Worm (Caenorhabditis elegans) whole organism, L1 larva: ENCODE results near the gene K08D8.3.

Experiments used
- C34B4.2 ChIP-seq: sonication (generic microtip); optimal IDR thresholded peaks from 2 replicates; lab custom pipeline; 2017; ENCODE audit warnings: mild to moderate bottlenecking, missing genetic modification characterization, missing compliant biosample characterization
- F16B12.6 ChIP-seq: fragments of 150-350 bp; optimal IDR thresholded peaks from 2 replicates; lab custom pipeline; 2014; ENCODE audit warnings: missing biosample characterization, missing genetic modification characterization
- ama-1 ChIP-seq: fragments of 150-350 bp; optimal IDR thresholded peaks from 2 replicates; lab custom pipeline; 2014
- ceh-8 ChIP-seq: fragments of 200-800 bp; sonication (Bioruptor generic); optimal IDR thresholded peaks from 2 replicates; lab custom pipeline; 2018; ENCODE audit warnings: mild to moderate bottlenecking, missing genetic modification characterization, moderate library complexity, missing compliant biosample characterization
- ces-1 ChIP-seq: fragments of 150-350 bp; optimal IDR thresholded peaks from 2 replicates; lab custom pipeline; 2014; ENCODE audit warnings: missing biosample characterization, missing genetic modification reagents, missing genetic modification characterization
- dpl-1 ChIP-seq, 3 experiments: fragments of 150-350 bp in 2 of 3; sonication (generic microtip) in 1 of 3; optimal IDR thresholded peaks; 2 replicates each; lab custom pipeline; 2014 to 2017; ENCODE audit warnings: missing biosample characterization in 3 of 3, missing genetic modification characterization in 3 of 3, missing genetic modification reagents in 3 of 3
- elt-2 ChIP-seq: sonication (generic microtip); optimal IDR thresholded peaks from 2 replicates; lab custom pipeline; 2016; ENCODE audit warnings: missing genetic modification characterization, mild to moderate bottlenecking, inconsistent platforms, missing compliant biosample characterization, missing genetic modification reagents
- elt-3 ChIP-seq, 6 experiments: fragments of 150-350 bp in 1 of 6; sonication (generic microtip); optimal IDR thresholded peaks; 2 replicates each; lab custom pipeline; 2017 to 2018; ENCODE audit warnings: missing biosample characterization in 6 of 6, missing genetic modification characterization in 6 of 6, inconsistent platforms in 1 of 6
- fkh-10 ChIP-seq: sonication (generic microtip); optimal IDR thresholded peaks from 2 replicates; lab custom pipeline; 2017; ENCODE audit warnings: missing biosample characterization, missing genetic modification reagents, missing genetic modification characterization
- fkh-8 ChIP-seq: sonication (generic microtip); optimal IDR thresholded peaks from 2 replicates; lab custom pipeline; 2016; ENCODE audit warnings: mild to moderate bottlenecking, missing genetic modification characterization, missing compliant biosample characterization
- grh-1 ChIP-seq: fragments of 200-800 bp; sonication (Bioruptor generic); IDR thresholded peaks from 2 replicates; pipeline ENCODE4 v1.3.6; 2022; ENCODE audit warnings: missing genetic modification reagents, missing genetic modification characterization, missing compliant biosample characterization
- hlh-17 ChIP-seq: fragments of 200-800 bp; sonication (Bioruptor generic); optimal IDR thresholded peaks from 2 replicates; lab custom pipeline; 2018; ENCODE audit warnings: missing genetic modification characterization, mild to moderate bottlenecking, missing compliant biosample characterization, moderate library complexity, borderline replicate concordance
- hpl-2 ChIP-seq: fragments of 150-350 bp; optimal IDR thresholded peaks from 2 replicates; lab custom pipeline; 2014; ENCODE audit warnings: missing biosample characterization, missing genetic modification reagents, missing genetic modification characterization
- jun-1 ChIP-seq: fragments of 150-350 bp; optimal IDR thresholded peaks from 2 replicates; lab custom pipeline; 2014; ENCODE audit warnings: missing biosample characterization, missing genetic modification reagents, missing genetic modification characterization
- lin-14 ChIP-seq: fragments of 200-800 bp; sonication (Bioruptor generic); optimal IDR thresholded peaks from 2 replicates; lab custom pipeline; 2018; ENCODE audit warnings: mild to moderate bottlenecking, missing genetic modification characterization, moderate library complexity, missing compliant biosample characterization
- lin-35 ChIP-seq, 2 experiments: fragments of 150-350 bp; optimal IDR thresholded peaks; 2 replicates each; lab custom pipeline; 2014; ENCODE audit warnings: missing biosample characterization in 2 of 2, missing genetic modification characterization in 2 of 2, missing genetic modification reagents in 2 of 2
- mdl-1 ChIP-seq, 2 experiments: fragments of 150-350 bp; optimal IDR thresholded peaks; 2 replicates each; lab custom pipeline; 2014 to 2017; ENCODE audit warnings: missing biosample characterization in 2 of 2, missing genetic modification characterization in 2 of 2, inconsistent platforms in 1 of 2
- nhr-20 ChIP-seq: sonication (generic microtip); optimal IDR thresholded peaks from 2 replicates; lab custom pipeline; 2016; ENCODE audit warnings: mild to moderate bottlenecking, missing genetic modification characterization, missing compliant biosample characterization
- nhr-71 ChIP-seq: sonication (generic microtip); optimal IDR thresholded peaks from 2 replicates; lab custom pipeline; 2016; ENCODE audit warnings: mild to moderate bottlenecking, missing genetic modification characterization, moderate library complexity, missing compliant biosample characterization
- nhr-76 ChIP-seq: sonication (generic microtip); optimal IDR thresholded peaks from 2 replicates; lab custom pipeline; 2017; ENCODE audit warnings: missing biosample characterization, missing genetic modification characterization
- nhr-85 ChIP-seq: sonication (generic microtip); peaks from one replicate; lab custom pipeline; 2016; ENCODE audit warnings: missing genetic modification characterization, inconsistent platforms, missing compliant biosample characterization
- nhr-90 ChIP-seq: sonication (generic microtip); optimal IDR thresholded peaks from 2 replicates; lab custom pipeline; 2016; ENCODE audit warnings: mild to moderate bottlenecking, missing genetic modification characterization, missing compliant biosample characterization; ENCODE audit not compliant: poor library complexity
- pax-3 ChIP-seq: fragments of 200-800 bp; sonication (Bioruptor generic); optimal IDR thresholded peaks from 2 replicates; lab custom pipeline; 2018; ENCODE audit warnings: mild to moderate bottlenecking, missing genetic modification characterization, moderate library complexity, missing compliant biosample characterization
- unc-98 ChIP-seq: fragments of 200-800 bp; sonication (Bioruptor generic); IDR thresholded peaks from 2 replicates; pipeline ENCODE4 v1.3.6; 2022; ENCODE audit warnings: missing genetic modification characterization, missing compliant biosample characterization
- ztf-11 ChIP-seq, 2 experiments: sonication (generic microtip); optimal IDR thresholded peaks; 2 replicates each; lab custom pipeline; 2016 to 2017; ENCODE audit warnings: missing genetic modification characterization in 2 of 2, missing biosample characterization in 1 of 2, missing compliant biosample characterization in 1 of 2

The K08D8.3 gene

ce11 chrIV:12915479-12915878 is 9.0 kb upstream of the K08D8.3 start, which contains the start of gene srz-15:
srz-15 (plus strand) TSS chrIV:12915779.
- no peak for TF ChIP-seq fkh-10

- TF ChIP-seq fkh-8, result no peak
- TF ChIP-seq nhr-85 (tag; lab: Kevin White, UChicago), result peak; percentile 0
These were observed 8.1 kb upstream of the K08D8.3 start, which contains the start of gene irg-6 for ce11 chrIV:12914532-12915019. irg-6 (minus strand) TSS chrIV:12914969.

ce11 chrIV:12911990-12912389 is 5.5 kb upstream of the K08D8.3 start, which contains the start of gene K08D8.5:
K08D8.5 (minus strand) TSS chrIV:12912129.
- TF ChIP-seq elt-3 (tag; optimal IDR thresholded peaks at IDR 0.05; lab: Kevin White, UChicago) (no peak), ces-1 (GFP tag; lab: Kevin White, UChicago) (no peak), elt-2 (tag; lab: Kevin White, UChicago) (peak; percentile 84), hlh-17 (GFP tag; lab: Kevin White, UChicago) (no peak), nhr-20 (tag; lab: Kevin White, UChicago) (no peak), ztf-11 (tag; optimal IDR thresholded peaks at IDR 0.05; lab: Kevin White, UChicago) (no peak)
- TF ChIP-seq, all 84 proteins: peak for 1

- peak; percentile 58 for TF ChIP-seq elt-2 (tag; lab: Kevin White, UChicago)
- no peak for TF ChIP-seq nhr-76 (tag; lab: Kevin White, UChicago)
- TF ChIP-seq, all 84 proteins: peak for 1
These were observed 3.4 kb upstream of the K08D8.3 start, which contains the start of gene K08D8.4 for ce11 chrIV:12909871-12910270. K08D8.4 (minus strand) TSS chrIV:12909998.

- TF ChIP-seq fkh-8, result no peak
These were observed 2.8 kb downstream of the K08D8.3 start for ce11 chrIV:12903687-12904086.

ce11 chrIV:12902430-12903110 is 3.9 kb downstream of the K08D8.3 start, which contains the start of gene K08D8.2:
K08D8.2 (plus strand) TSS chrIV:12903060.
- TF ChIP-seq unc-98 (GFP tag; lab: Robert Waterston, UW) (no peak), ceh-8 (no peak), mdl-1 (tag; optimal IDR thresholded peaks at IDR 0.05; lab: Kevin White, UChicago) (no peak), F16B12.6 (tag; lab: Kevin White, UChicago) (no peak), elt-2 (tag; lab: Kevin White, UChicago) (peak; percentile 49)

ce11 chrIV:12901602-12902001 is 4.9 kb downstream of the K08D8.3 start:
- TF ChIP-seq nhr-20 (tag; lab: Kevin White, UChicago) (no peak), C34B4.2 (tag; lab: Kevin White, UChicago) (no peak), elt-2 (tag; lab: Kevin White, UChicago) (peak; percentile 83), jun-1 (tag; lab: Kevin White, UChicago) (no peak), lin-35 (GFP tag; optimal IDR thresholded peaks at IDR 0.05; lab: Kevin White, UChicago) (peak in 1 of 2 experiments; percentile 15), grh-1 (no peak), nhr-71 (no peak)

- no peak for TF ChIP-seq pax-3
- TF ChIP-seq nhr-90, result no peak
- TF ChIP-seq lin-14 (GFP tag; lab: Kevin White, UChicago), result no peak
- no peak for TF ChIP-seq hpl-2 (GFP tag; lab: Kevin White, UChicago)
- TF ChIP-seq elt-3 (tag; optimal IDR thresholded peaks at IDR 0.05; lab: Kevin White, UChicago), result no peak
- TF ChIP-seq nhr-76 (tag; lab: Kevin White, UChicago), result no peak
- no peak for TF ChIP-seq fkh-8
- no peak for TF ChIP-seq dpl-1 (GFP tag; optimal IDR thresholded peaks at IDR 0.05; lab: Kevin White, UChicago)
- TF ChIP-seq ama-1, result no peak
- TF ChIP-seq, all 84 proteins: peak for 0
These were observed 6.2 kb downstream of the K08D8.3 start, which contains the start of gene K08D8.10 for ce11 chrIV:12900267-12900666. K08D8.10 (plus strand) TSS chrIV:12900567.
